Worm (Caenorhabditis elegans): ENCODE results near the gene cyn-7.

DNA sequence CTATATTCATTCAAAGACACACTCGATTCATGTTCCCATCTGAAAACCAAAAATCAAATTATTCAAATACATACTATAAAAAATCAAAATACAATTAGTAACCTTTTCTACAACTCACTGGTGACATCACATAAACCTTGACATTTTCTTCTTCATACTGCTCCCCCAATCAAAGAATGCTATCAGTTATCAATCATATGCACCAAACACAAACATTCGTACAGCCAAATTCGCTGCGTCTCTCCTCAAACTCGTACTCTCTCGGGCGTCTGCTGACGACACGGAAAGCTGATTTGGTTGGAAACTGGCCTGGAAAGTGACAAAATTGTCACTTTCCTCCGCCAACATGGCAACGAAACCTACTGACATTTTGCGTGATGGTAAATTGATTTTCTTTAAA lies 5.2 kb upstream of the cyn-7 start, which contains the start of gene plc-2:
- no peak for TF ChIP-seq unc-62 (GFP tag; optimal IDR thresholded peaks at IDR 0.05)
- TF ChIP-seq ztf-28 (GFP tag; IDR thresholded peaks at IDR 0.05) = no peak
- TF ChIP-seq sea-2 (GFP tag; IDR thresholded peaks at IDR 0.05) = no peak
- no peak for TF ChIP-seq snpc-4 (GFP tag; optimal IDR thresholded peaks at IDR 0.05)
- no peak for TF ChIP-seq snpc-4 (tag; optimal IDR thresholded peaks at IDR 0.05)

Measured in whole organism, young adult.